Worm (Caenorhabditis elegans) whole organism, L2 larva: ENCODE measurements around the gene srg-25.

Source experiments
- R02D3.7 ChIP-seq: fragments of 150-350 bp; optimal IDR thresholded peaks from 2 replicates; lab custom pipeline; 2014; ENCODE audit warnings: missing biosample characterization, missing genetic modification characterization
- ZK546.5 ChIP-seq: sonication (generic microtip); optimal IDR thresholded peaks from 2 replicates; lab custom pipeline; 2017; ENCODE audit warnings: missing biosample characterization, missing genetic modification characterization
- ama-1 ChIP-seq: fragments of 150-350 bp; optimal IDR thresholded peaks from 2 replicates; lab custom pipeline; 2018; ENCODE audit warnings: inconsistent platforms
- elt-1 ChIP-seq: fragments of 150-350 bp; optimal IDR thresholded peaks from 2 replicates; lab custom pipeline; 2014; ENCODE audit warnings: missing biosample characterization, missing genetic modification characterization
- lin-39 ChIP-seq: fragments of 150-350 bp; optimal IDR thresholded peaks from 2 replicates; lab custom pipeline; 2014; ENCODE audit warnings: missing biosample characterization, missing genetic modification reagents, missing genetic modification characterization
- lsy-2 ChIP-seq, 2 experiments: fragments of 150-350 bp in 1 of 2; sonication (generic microtip) in 1 of 2; optimal IDR thresholded peaks; 2 replicates each; lab custom pipeline; 2014 to 2017; ENCODE audit warnings: missing biosample characterization in 2 of 2, missing genetic modification characterization in 2 of 2
- nhr-12 ChIP-seq: fragments of 150-350 bp; optimal IDR thresholded peaks from 2 replicates; lab custom pipeline; 2014; ENCODE audit warnings: missing biosample characterization, missing genetic modification characterization
- nhr-6 ChIP-seq: fragments of 150-350 bp; optimal IDR thresholded peaks from 2 replicates; lab custom pipeline; 2014; ENCODE audit warnings: missing biosample characterization, missing genetic modification characterization
- nhr-77 ChIP-seq: fragments of 150-350 bp; optimal IDR thresholded peaks from 2 replicates; lab custom pipeline; 2014; ENCODE audit warnings: missing biosample characterization, missing genetic modification characterization
- skn-1 ChIP-seq: sonication (generic microtip); optimal IDR thresholded peaks from 2 replicates; lab custom pipeline; 2017; ENCODE audit warnings: missing biosample characterization, missing genetic modification characterization
- sma-9 ChIP-seq, 2 experiments: fragments of 150-350 bp in 1 of 2; sonication (generic microtip) in 1 of 2; optimal IDR thresholded peaks; 2 replicates each; lab custom pipeline; 2014 to 2016; ENCODE audit warnings: missing genetic modification characterization in 2 of 2, mild to moderate bottlenecking in 1 of 2, missing biosample characterization in 1 of 2, missing compliant biosample characterization in 1 of 2, missing genetic modification reagents in 1 of 2, moderate library complexity in 1 of 2
- unc-39 ChIP-seq: fragments of 150-350 bp; optimal IDR thresholded peaks from 2 replicates; lab custom pipeline; 2014; ENCODE audit warnings: missing biosample characterization, missing genetic modification characterization

DNA sequence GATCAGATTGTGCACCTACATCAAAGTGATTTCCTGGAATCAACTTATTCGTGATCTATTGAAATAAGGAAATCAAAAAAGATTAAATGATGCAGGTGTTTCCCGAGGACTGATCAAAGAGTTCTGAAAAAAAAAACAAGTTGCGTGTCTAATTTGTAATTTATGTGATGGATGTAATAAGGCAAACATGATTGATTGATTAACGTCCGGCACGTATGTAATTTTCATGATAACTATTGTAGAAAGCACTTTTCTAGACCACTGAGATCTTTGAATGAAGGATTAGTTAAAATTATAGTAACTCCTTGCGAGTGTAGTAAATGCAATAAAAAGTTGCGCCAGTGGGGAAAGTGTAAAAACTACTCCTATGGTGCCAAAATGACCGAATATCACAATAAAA lies at the start of gene srg-25:
- TF ChIP-seq unc-39 (tag; lab: Kevin White, UChicago) (no peak), ama-1 (lab: Kevin White, UChicago) (no peak), elt-1 (tag; lab: Kevin White, UChicago) (no peak), ZK546.5 (no peak), sma-9 (GFP tag; optimal IDR thresholded peaks at IDR 0.05; lab: Kevin White, UChicago) (no peak), sma-9 (tag; optimal IDR thresholded peaks at IDR 0.05; lab: Kevin White, UChicago) (no peak), nhr-6 (tag; lab: Kevin White, UChicago) (no peak), lin-39 (tag; lab: Kevin White, UChicago) (no peak), R02D3.7 (no peak), nhr-12 (tag; lab: Kevin White, UChicago) (no peak), skn-1 (tag; lab: Kevin White, UChicago) (no peak), lsy-2 (tag; optimal IDR thresholded peaks at IDR 0.05; lab: Kevin White, UChicago) (no peak), nhr-77 (tag; lab: Kevin White, UChicago) (no peak)
